Worm (Caenorhabditis elegans) whole organism, mixed stage, embryonic: ENCODE measurements around the gene rpt-2.

Source experiments
- M03D4.4 ChIP-seq: sonication (generic microtip); optimal IDR thresholded peaks from 2 replicates; lab custom pipeline; 2017; ENCODE audit warnings: mild to moderate bottlenecking, missing genetic modification characterization, missing compliant biosample characterization
- ceh-39 ChIP-seq: fragments of 150-350 bp; optimal IDR thresholded peaks from 2 replicates; lab custom pipeline; 2014; ENCODE audit warnings: missing biosample characterization, missing genetic modification characterization
- ceh-83 ChIP-seq: fragments of 200-800 bp; sonication (Bioruptor generic); optimal IDR thresholded peaks from 2 replicates; lab custom pipeline; 2018; ENCODE audit warnings: mild to moderate bottlenecking, missing genetic modification characterization, missing compliant biosample characterization
- ces-1 ChIP-seq: fragments of 150-350 bp; optimal IDR thresholded peaks from 2 replicates; lab custom pipeline; 2014; ENCODE audit warnings: missing biosample characterization, missing genetic modification reagents, missing genetic modification characterization
- cnd-1 ChIP-seq: fragments of 200-800 bp; sonication (Bioruptor generic); optimal IDR thresholded peaks from 2 replicates; lab custom pipeline; 2018; ENCODE audit warnings: mild to moderate bottlenecking, missing genetic modification characterization, missing compliant biosample characterization
- elt-1 ChIP-seq: sonication (generic microtip); optimal IDR thresholded peaks from 2 replicates; lab custom pipeline; 2017; ENCODE audit warnings: missing genetic modification characterization, mild to moderate bottlenecking, missing compliant biosample characterization, antibody characterized with exemption, moderate library complexity, borderline replicate concordance; ENCODE audit not compliant: insufficient read depth
- flh-1 ChIP-seq: fragments of 200-800 bp; sonication (Bioruptor generic); optimal IDR thresholded peaks from 2 replicates; lab custom pipeline; 2018; ENCODE audit warnings: mild to moderate bottlenecking, missing genetic modification characterization, moderate library complexity, missing compliant biosample characterization
- ham-2 ChIP-seq: fragments of 200-800 bp; sonication (Bioruptor generic); optimal IDR thresholded peaks from 2 replicates; lab custom pipeline; 2018; ENCODE audit warnings: mild to moderate bottlenecking, missing genetic modification characterization, missing compliant biosample characterization
- hlh-1 ChIP-seq: fragments of 150-350 bp; optimal IDR thresholded peaks from 2 replicates; lab custom pipeline; 2014; ENCODE audit warnings: missing biosample characterization, missing genetic modification reagents, missing genetic modification characterization
- lin-32 ChIP-seq: fragments of 200-800 bp; sonication (Bioruptor generic); optimal IDR thresholded peaks from 2 replicates; lab custom pipeline; 2018; ENCODE audit warnings: mild to moderate bottlenecking, missing genetic modification characterization, missing compliant biosample characterization
- lsy-2 ChIP-seq: fragments of 150-350 bp; optimal IDR thresholded peaks from 2 replicates; lab custom pipeline; 2014; ENCODE audit warnings: missing biosample characterization, missing genetic modification characterization
- mep-1 ChIP-seq: fragments of 150-350 bp; optimal IDR thresholded peaks from 2 replicates; lab custom pipeline; 2017; ENCODE audit warnings: missing biosample characterization, missing genetic modification reagents, missing genetic modification characterization, inconsistent platforms
- mls-2 ChIP-seq: sonication (generic microtip); optimal IDR thresholded peaks from 2 replicates; lab custom pipeline; 2016; ENCODE audit warnings: mild to moderate bottlenecking, missing genetic modification characterization, moderate library complexity, missing compliant biosample characterization
- nhr-12 ChIP-seq: fragments of 150-350 bp; optimal IDR thresholded peaks from 2 replicates; lab custom pipeline; 2014; ENCODE audit warnings: missing biosample characterization, missing genetic modification characterization
- nhr-2 ChIP-seq: fragments of 150-350 bp; optimal IDR thresholded peaks from 2 replicates; lab custom pipeline; 2014; ENCODE audit warnings: missing biosample characterization, missing genetic modification characterization
- nhr-237 ChIP-seq: fragments of 150-350 bp; optimal IDR thresholded peaks from 2 replicates; lab custom pipeline; 2014; ENCODE audit warnings: missing biosample characterization, missing genetic modification characterization
- nhr-28 ChIP-seq: fragments of 150-350 bp; optimal IDR thresholded peaks from 2 replicates; lab custom pipeline; 2014; ENCODE audit warnings: missing biosample characterization, missing genetic modification characterization
- pha-4 ChIP-seq: fragments of 150-350 bp; optimal IDR thresholded peaks from 2 replicates; lab custom pipeline; 2018; ENCODE audit warnings: missing biosample characterization, missing genetic modification reagents, missing genetic modification characterization
- sem-2 ChIP-seq: fragments of 200-800 bp; sonication (Bioruptor generic); optimal IDR thresholded peaks from 2 replicates; lab custom pipeline; 2018; ENCODE audit warnings: mild to moderate bottlenecking, missing genetic modification characterization, missing compliant biosample characterization
- sptf-1 ChIP-seq: sonication (generic microtip); optimal IDR thresholded peaks from 2 replicates; lab custom pipeline; 2017; ENCODE audit warnings: mild to moderate bottlenecking, missing genetic modification characterization, moderate library complexity, missing compliant biosample characterization
- tbx-8 ChIP-seq: fragments of 200-800 bp; sonication (Bioruptor generic); optimal IDR thresholded peaks from 2 replicates; lab custom pipeline; 2018; ENCODE audit warnings: mild to moderate bottlenecking, missing genetic modification characterization, moderate library complexity, missing compliant biosample characterization
- unc-120 ChIP-seq: sonication (generic microtip); optimal IDR thresholded peaks from 2 replicates; lab custom pipeline; 2017; ENCODE audit warnings: missing genetic modification characterization, missing compliant biosample characterization; ENCODE audit not compliant: poor library complexity, severe bottlenecking
- unc-39 ChIP-seq: fragments of 150-350 bp; optimal IDR thresholded peaks from 2 replicates; lab custom pipeline; 2014; ENCODE audit warnings: missing biosample characterization, missing genetic modification characterization
- unc-62 ChIP-seq: fragments of 150-350 bp; optimal IDR thresholded peaks from 2 replicates; lab custom pipeline; 2014; ENCODE audit warnings: missing biosample characterization, missing genetic modification reagents, missing genetic modification characterization
- zip-8 ChIP-seq: fragments of 150-350 bp; optimal IDR thresholded peaks from 2 replicates; lab custom pipeline; 2014; ENCODE audit warnings: missing biosample characterization, missing genetic modification characterization
- ztf-11 ChIP-seq: fragments of 150-350 bp; optimal IDR thresholded peaks from 2 replicates; lab custom pipeline; 2014; ENCODE audit warnings: missing biosample characterization, missing genetic modification characterization

The rpt-2 gene

DNA sequence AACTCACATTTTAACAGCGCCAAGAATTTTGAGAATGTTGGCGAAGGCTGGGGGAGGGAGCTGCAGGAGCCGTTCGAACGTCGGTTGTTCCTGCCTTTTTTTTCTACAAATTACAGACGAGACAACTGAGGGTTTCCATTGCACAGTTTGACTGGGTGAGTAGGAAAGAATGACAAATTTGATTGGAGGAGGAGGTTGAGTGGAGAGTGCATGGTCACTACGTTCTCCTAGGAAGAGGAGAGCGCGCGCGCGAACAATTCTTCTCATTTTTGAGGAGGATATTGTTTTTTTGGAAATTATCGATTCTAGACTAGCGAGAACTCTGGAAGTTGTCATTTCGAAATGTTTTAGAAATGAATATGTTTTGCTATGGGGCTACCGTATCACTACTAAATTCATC, 17.2 kb upstream of the rpt-2 start, which contains the start of gene dhs-17:
Gene dhs-17 (minus strand): TSS at position 101 of the 400 bp plus-strand sequence.
- TF ChIP-seq mls-2 (tag; lab: Kevin White, UChicago) = no peak
- TF ChIP-seq pha-4 = no peak
- TF ChIP-seq ceh-83 = no peak
- no peak for TF ChIP-seq nhr-2 (tag; lab: Kevin White, UChicago)
- TF ChIP-seq ham-2 (GFP tag; lab: Kevin White, UChicago) = no peak
- TF ChIP-seq cnd-1 (tag; lab: Kevin White, UChicago) = no peak
- no peak for TF ChIP-seq nhr-12 (tag; lab: Kevin White, UChicago)
- TF ChIP-seq lin-32 (GFP tag; lab: Kevin White, UChicago) = no peak

DNA sequence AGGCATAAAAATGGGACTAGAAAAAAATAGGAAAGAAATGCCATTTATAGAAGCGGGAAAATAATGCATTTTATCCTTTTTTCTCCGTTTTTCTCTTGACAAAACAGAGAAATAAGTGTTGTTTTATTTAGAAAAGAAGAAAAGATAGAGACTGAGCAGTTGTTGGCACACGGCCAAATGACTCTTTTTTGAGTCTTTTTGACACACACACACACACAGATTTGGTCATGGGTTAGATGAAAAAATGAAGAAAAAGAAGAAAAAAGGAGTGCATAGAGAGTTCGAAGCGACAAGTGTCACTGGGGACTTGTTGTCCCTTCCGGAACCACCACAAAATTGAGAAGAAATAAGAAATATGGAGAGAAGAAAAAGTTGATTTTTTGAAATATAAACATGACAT, 16.0 kb upstream of the rpt-2 start:
- TF ChIP-seq nhr-237 = no peak
- TF ChIP-seq ceh-83 = no peak
- TF ChIP-seq nhr-12 (tag; lab: Kevin White, UChicago) = no peak
- TF ChIP-seq ces-1 = peak; percentile 22

DNA sequence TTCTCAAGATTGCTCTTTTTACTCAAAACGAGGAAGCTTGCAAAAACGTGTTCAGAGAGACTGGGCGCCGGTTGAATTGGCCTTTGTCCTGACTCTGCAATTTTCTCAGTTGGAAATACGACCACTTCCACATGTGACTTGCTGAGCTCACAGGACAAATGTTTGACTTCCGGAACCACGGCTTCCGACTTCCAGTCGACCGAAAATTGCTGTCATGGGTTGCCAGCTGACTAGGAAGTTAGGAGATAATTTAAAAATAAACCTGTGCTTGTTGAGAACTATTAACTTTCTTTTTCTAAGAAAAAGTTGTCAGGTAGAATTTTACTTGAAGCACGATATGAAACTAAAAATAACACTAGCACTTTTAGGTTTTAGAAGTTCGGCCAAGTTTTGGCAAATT, 14.1 kb upstream of the rpt-2 start:
- TF ChIP-seq zip-8 (tag; lab: Kevin White, UChicago) (no peak), unc-39 (no peak), sem-2 (GFP tag; lab: Kevin White, UChicago) (no peak), flh-1 (GFP tag; lab: Kevin White, UChicago) (no peak), tbx-8 (no peak), unc-62 (GFP tag; lab: Kevin White, UChicago) (no peak), hlh-1 (tag; lab: Kevin White, UChicago) (no peak), elt-1 (tag; lab: Kevin White, UChicago) (no peak)
- TF ChIP-seq, all 35 proteins: peak for 0

DNA sequence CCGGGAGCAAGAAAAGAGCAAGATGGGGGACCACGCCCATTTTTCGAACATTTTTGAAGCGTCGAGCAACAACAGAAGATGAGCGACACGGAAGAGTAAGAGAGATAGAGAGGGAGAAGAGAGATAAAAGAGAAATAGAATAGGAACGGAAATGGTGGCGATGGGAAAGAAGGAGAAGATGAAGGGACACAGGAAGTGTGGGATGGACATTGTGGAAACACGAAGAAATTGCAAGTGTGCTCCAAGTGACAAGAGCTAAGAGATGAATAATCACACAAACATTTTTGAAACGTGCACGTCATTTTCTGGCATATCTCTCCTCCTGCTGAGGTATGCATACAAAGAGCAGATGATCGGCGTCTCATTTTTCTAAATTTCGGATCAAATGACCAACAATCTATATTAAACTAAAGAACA, 13.1 kb upstream of the rpt-2 start:
- TF ChIP-seq sptf-1 (peak; percentile 37), nhr-12 (tag; lab: Kevin White, UChicago) (no peak), mls-2 (tag; lab: Kevin White, UChicago) (no peak), zip-8 (tag; lab: Kevin White, UChicago) (no peak), ces-1 (no peak), hlh-1 (tag; lab: Kevin White, UChicago) (peak; percentile 48), unc-62 (GFP tag; lab: Kevin White, UChicago) (peak; percentile 93), unc-120 (tag; lab: Kevin White, UChicago) (peak; percentile 94)

DNA sequence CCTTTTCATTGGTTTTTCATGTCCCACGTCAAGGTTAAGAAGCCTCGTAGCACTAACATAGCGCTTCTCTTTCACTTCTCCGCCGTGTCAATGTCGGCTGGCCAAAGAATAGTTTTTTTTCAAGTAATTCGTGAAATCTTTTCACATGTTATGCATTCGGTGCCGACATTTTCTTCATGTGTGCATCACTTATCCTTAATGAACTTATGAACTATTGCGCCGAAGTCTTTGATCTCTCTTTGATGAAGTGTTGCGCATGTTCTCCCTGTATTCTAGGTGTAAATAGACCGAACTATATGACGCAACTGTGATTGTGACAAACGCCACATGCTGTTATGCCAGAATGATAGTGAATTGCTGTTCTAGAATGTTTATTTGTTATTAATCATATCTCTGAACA, 4.6 kb upstream of the rpt-2 start:
- TF ChIP-seq nhr-2 (tag; lab: Kevin White, UChicago) (peak; percentile 28), ztf-11 (tag; lab: Kevin White, UChicago) (no peak), nhr-28 (tag; lab: Kevin White, UChicago) (no peak), zip-8 (tag; lab: Kevin White, UChicago) (peak; percentile 26)

DNA sequence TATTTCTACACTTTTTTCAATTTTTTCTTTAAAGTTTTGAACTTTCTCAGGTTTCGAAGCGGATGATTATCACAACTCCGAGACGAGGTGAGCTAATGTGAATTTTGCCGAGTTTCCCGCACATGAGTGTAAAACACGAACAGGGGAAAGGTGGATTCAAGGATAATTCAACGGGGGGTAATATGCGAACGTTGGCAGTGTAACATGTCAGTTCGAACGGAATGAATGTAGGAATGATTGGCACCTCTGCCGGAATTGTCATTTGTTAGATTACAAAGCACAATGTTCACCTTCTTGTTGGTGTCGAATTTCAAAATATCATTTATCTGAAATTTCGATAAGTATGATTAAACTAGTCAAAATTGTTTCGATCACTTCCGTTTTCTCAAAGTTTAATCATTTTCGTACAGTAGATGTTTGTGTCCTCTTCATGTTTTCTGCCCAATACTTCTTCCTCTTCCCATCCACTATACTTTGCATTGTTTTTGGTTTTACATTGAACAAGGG, 1.5 kb upstream of the rpt-2 start, which contains the start of gene picc-1:
Gene picc-1 (plus strand): TSS at position 51 of the 507 bp plus-strand sequence.
- peak; percentile 28 for TF ChIP-seq unc-120 (tag; lab: Kevin White, UChicago)
- peak; percentile 36 for TF ChIP-seq hlh-1 (tag; lab: Kevin White, UChicago)
- peak; percentile 94 for TF ChIP-seq unc-62 (GFP tag; lab: Kevin White, UChicago)
- TF ChIP-seq elt-1 (tag; lab: Kevin White, UChicago) = no peak

DNA sequence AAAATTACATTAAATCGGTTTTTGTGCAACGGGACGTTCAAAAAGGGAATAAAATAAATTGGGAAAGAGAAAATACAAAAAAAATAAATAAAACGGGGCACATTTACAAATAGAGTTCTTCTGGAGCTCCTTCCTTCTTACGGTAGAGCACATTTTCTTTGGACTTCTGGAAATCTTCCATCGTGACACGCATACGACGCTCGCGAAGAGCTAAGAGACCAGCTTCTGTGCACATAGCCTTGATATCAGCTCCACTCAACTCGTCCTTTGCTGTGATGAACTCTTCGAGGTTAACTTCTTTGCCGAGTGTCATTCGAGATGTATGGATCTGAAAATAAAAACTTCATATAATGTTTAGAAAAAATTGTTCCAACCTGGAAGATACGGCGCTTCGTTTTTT, 1.4 kb downstream of the rpt-2 start:
- no peak for TF ChIP-seq ceh-83
- TF ChIP-seq ces-1 = no peak
- TF ChIP-seq M03D4.4 = no peak
- no peak for TF ChIP-seq ceh-39
- TF ChIP-seq lin-32 (GFP tag; lab: Kevin White, UChicago) = no peak
- TF ChIP-seq cnd-1 (tag; lab: Kevin White, UChicago) = no peak
- TF ChIP-seq lsy-2 (tag; lab: Kevin White, UChicago) = no peak
- TF ChIP-seq ham-2 (GFP tag; lab: Kevin White, UChicago) = no peak
- no peak for TF ChIP-seq zip-8 (tag; lab: Kevin White, UChicago)
- no peak for TF ChIP-seq nhr-12 (tag; lab: Kevin White, UChicago)
- no peak for TF ChIP-seq mls-2 (tag; lab: Kevin White, UChicago)
- TF ChIP-seq sptf-1 = no peak
- TF ChIP-seq elt-1 (tag; lab: Kevin White, UChicago) = no peak
- no peak for TF ChIP-seq mep-1 (tag; lab: Kevin White, UChicago)
- TF ChIP-seq, all 35 proteins: peak for 0
